Worm (Caenorhabditis elegans) whole organism, L4 larva: ENCODE results near the gene srbc-62.

Experiments used
- fos-1 ChIP-seq: fragments of 150-350 bp; optimal IDR thresholded peaks from 2 replicates; lab custom pipeline; 2014; ENCODE audit warnings: missing biosample characterization, missing genetic modification characterization
- madf-9 ChIP-seq: fragments of 200-800 bp; sonication (Bioruptor generic); conservative IDR thresholded peaks from 2 replicates; pipeline ENCODE4 v1.3.6; 2022; ENCODE audit warnings: missing genetic modification reagents, missing genetic modification characterization, missing compliant biosample characterization
- mes-2 ChIP-seq: sonication (generic microtip); optimal IDR thresholded peaks from 2 replicates; lab custom pipeline; 2016; ENCODE audit warnings: missing genotype, mild to moderate bottlenecking, missing genetic modification characterization, missing compliant biosample characterization; ENCODE audit not compliant: poor library complexity, severe bottlenecking
- nhr-11 ChIP-seq: fragments of 150-350 bp; optimal IDR thresholded peaks from 2 replicates; lab custom pipeline; 2014; ENCODE audit warnings: missing biosample characterization, missing genetic modification characterization
- spr-3 ChIP-seq: fragments of 200-800 bp; sonication (Bioruptor generic); optimal IDR thresholded peaks from 2 replicates; lab custom pipeline; 2018; ENCODE audit warnings: mild to moderate bottlenecking, missing genetic modification characterization, missing compliant biosample characterization
- vab-7 ChIP-seq: fragments of 200-800 bp; sonication (Bioruptor generic); IDR thresholded peaks from 2 replicates; pipeline ENCODE4 v1.3.6; 2022; ENCODE audit warnings: missing genetic modification reagents, missing genetic modification characterization, missing compliant biosample characterization

ce11 chrV:17171551-17171950 is 46.2 kb upstream of the srbc-62 start, which contains the start of gene srbc-26:
- no peak for TF ChIP-seq fos-1
- no peak for TF ChIP-seq vab-7 (GFP tag; lab: Robert Waterston, UW)
- no peak for TF ChIP-seq spr-3 (GFP tag; lab: Kevin White, UChicago)
- no peak for TF ChIP-seq nhr-11 (tag; lab: Kevin White, UChicago)
- no peak for TF ChIP-seq madf-9 (GFP tag; lab: Robert Waterston, UW)
- no peak for TF ChIP-seq mes-2
